Fruit fly (Drosophila melanogaster) whole organism, embryonic: ENCODE data around the gene ND-13A.

Source experiments
- Ada2b ChIP-seq: fragments of 200-800 bp; sonication (Bioruptor generic); IDR thresholded peaks from 2 replicates; pipeline ENCODE4 v1.3.6; 2022; ENCODE audit warnings: missing biosample characterization, missing genetic modification characterization
- Antp ChIP-seq: fragments of 200-800 bp; sonication (Bioruptor generic); optimal IDR thresholded peaks from 3 replicates; lab custom pipeline; 2016; ENCODE audit warnings: missing biosample characterization, missing genetic modification characterization
- Atf-2 ChIP-seq: fragments of 200-800 bp; sonication (Bioruptor generic); optimal IDR thresholded peaks from 2 replicates; lab custom pipeline; 2016; ENCODE audit warnings: missing biosample characterization, missing genetic modification characterization
- CG10565 ChIP-seq: fragments of 200-800 bp; sonication (Bioruptor generic); optimal IDR thresholded peaks from 3 replicates; lab custom pipeline; 2016; ENCODE audit warnings: missing biosample characterization, mild to moderate bottlenecking, missing genetic modification characterization
- CG10959 ChIP-seq: fragments of 200-800 bp; sonication (Bioruptor generic); IDR thresholded peaks from 2 replicates; pipeline ENCODE4 v1.3.6; 2022; ENCODE audit warnings: missing biosample characterization, missing genetic modification characterization
- CG12219 ChIP-seq: fragments of 200-800 bp; sonication (Bioruptor generic); optimal IDR thresholded peaks from 3 replicates; lab custom pipeline; 2018; ENCODE audit warnings: missing biosample characterization, mild to moderate bottlenecking, missing genetic modification characterization
- CG12942 ChIP-seq: fragments of 200-800 bp; sonication (Bioruptor generic); optimal IDR thresholded peaks from 3 replicates; lab custom pipeline; 2016; ENCODE audit warnings: missing biosample characterization, missing genetic modification characterization
- CG13424 ChIP-seq: fragments of 200-800 bp; sonication (Bioruptor generic); optimal IDR thresholded peaks from 2 replicates; lab custom pipeline; 2019; ENCODE audit warnings: missing biosample characterization, mild to moderate bottlenecking, missing genetic modification characterization, moderate library complexity
- CG14050 ChIP-seq: fragments of 200-800 bp; sonication (Bioruptor generic); IDR thresholded peaks from 3 replicates; pipeline ENCODE4 v1.3.6; 2022; ENCODE audit warnings: missing biosample characterization, missing genetic modification characterization
- CG15269 ChIP-seq: fragments of 200-800 bp; sonication (Bioruptor generic); optimal IDR thresholded peaks from 2 replicates; lab custom pipeline; 2018; ENCODE audit warnings: missing biosample characterization, mild to moderate bottlenecking, missing genetic modification characterization, moderate library complexity
- CG17186 ChIP-seq: fragments of 200-800 bp; sonication (Bioruptor generic); optimal IDR thresholded peaks from 3 replicates; lab custom pipeline; 2017; ENCODE audit warnings: missing biosample characterization, missing genetic modification reagents, missing genetic modification characterization
- CG18599 ChIP-seq: fragments of 200-800 bp; sonication (Bioruptor generic); optimal IDR thresholded peaks from 3 replicates; lab custom pipeline; 2017; ENCODE audit warnings: missing biosample characterization, missing genetic modification characterization, mild to moderate bottlenecking, moderate library complexity, missing genetic modification reagents
- CG31365 ChIP-seq: fragments of 200-800 bp; sonication (Bioruptor generic); optimal IDR thresholded peaks from 2 replicates; lab custom pipeline; 2018; ENCODE audit warnings: missing biosample characterization, mild to moderate bottlenecking, missing genetic modification characterization
- CG34422 ChIP-seq: fragments of 200-800 bp; sonication (Bioruptor generic); IDR thresholded peaks from 3 replicates; pipeline ENCODE4 v1.3.6; 2022; ENCODE audit warnings: missing biosample characterization, missing genetic modification characterization
- CG42726 ChIP-seq: fragments of 200-800 bp; sonication (Bioruptor generic); IDR thresholded peaks from 2 replicates; pipeline ENCODE4 v1.3.6; 2022; ENCODE audit warnings: missing biosample characterization, missing genetic modification characterization; ENCODE audit not compliant: partially characterized antibody
- CG4424 ChIP-seq: fragments of 200-800 bp; sonication (Bioruptor generic); optimal IDR thresholded peaks from 3 replicates; lab custom pipeline; 2016; ENCODE audit warnings: missing biosample characterization, missing genetic modification characterization
- CG8478 ChIP-seq: fragments of >200 bp; optimal IDR thresholded peaks from 2 replicates; lab custom pipeline; 2018
- CG8924 ChIP-seq: fragments of 200-800 bp; optimal IDR thresholded peaks from 3 replicates; lab custom pipeline; 2019; ENCODE audit warnings: missing biosample characterization, mild to moderate bottlenecking, missing genetic modification characterization, moderate library complexity
- E2f1 ChIP-seq: fragments of 200-800 bp; sonication (Bioruptor generic); IDR thresholded peaks from 2 replicates; pipeline ENCODE4 v1.3.6; 2022; ENCODE audit warnings: missing biosample characterization, missing genetic modification characterization
- Ets65A ChIP-seq: fragments of 200-800 bp; sonication (Bioruptor generic); peaks from one replicate; lab custom pipeline; 2016; ENCODE audit warnings: missing biosample characterization, missing genetic modification characterization
- HLHmδ ChIP-seq: fragments of 200-800 bp; sonication (Bioruptor generic); optimal IDR thresholded peaks from 2 replicates; lab custom pipeline; 2018; ENCODE audit warnings: missing biosample characterization, mild to moderate bottlenecking, missing genetic modification characterization, moderate library complexity
- Hand ChIP-seq: fragments of 200-800 bp; sonication (Bioruptor generic); optimal IDR thresholded peaks from 2 replicates; lab custom pipeline; 2017; ENCODE audit warnings: mild to moderate bottlenecking, missing biosample characterization, missing genetic modification reagents, missing genetic modification characterization
- Hey ChIP-seq: fragments of 200-800 bp; sonication (Bioruptor generic); optimal IDR thresholded peaks from 3 replicates; lab custom pipeline; 2018; ENCODE audit warnings: missing biosample characterization, mild to moderate bottlenecking, missing genetic modification characterization
- HmgZ ChIP-seq: fragments of 200-800 bp; sonication (Bioruptor generic); optimal IDR thresholded peaks from 2 replicates; lab custom pipeline; 2018; ENCODE audit warnings: missing biosample characterization, mild to moderate bottlenecking, missing genetic modification characterization
- Hmr ChIP-seq: fragments of 200-800 bp; sonication (Bioruptor generic); optimal IDR thresholded peaks from 3 replicates; lab custom pipeline; 2017; ENCODE audit warnings: mild to moderate bottlenecking, missing biosample characterization, missing genetic modification reagents, missing genetic modification characterization
- Hmx ChIP-seq: fragments of 200-800 bp; sonication (Bioruptor generic); optimal IDR thresholded peaks from 2 replicates; lab custom pipeline; 2016; ENCODE audit warnings: missing biosample characterization, missing genetic modification characterization
- Jarid2 ChIP-seq: fragments of 200-800 bp; sonication (Bioruptor generic); optimal IDR thresholded peaks from 3 replicates; lab custom pipeline; 2017; ENCODE audit warnings: mild to moderate bottlenecking, missing biosample characterization, missing genetic modification reagents, missing genetic modification characterization
- NC2α ChIP-seq: fragments of 200-800 bp; sonication (Bioruptor generic); optimal IDR thresholded peaks from 2 replicates; lab custom pipeline; 2016; ENCODE audit warnings: missing biosample characterization, missing genetic modification characterization
- NfI ChIP-seq: fragments of 200-800 bp; sonication (Bioruptor generic); optimal IDR thresholded peaks from 3 replicates; lab custom pipeline; 2018; ENCODE audit warnings: missing biosample characterization, mild to moderate bottlenecking, missing genetic modification characterization, moderate library complexity
- Vsx1 ChIP-seq: fragments of 200-800 bp; sonication (Bioruptor generic); optimal IDR thresholded peaks from 2 replicates; lab custom pipeline; 2017; ENCODE audit warnings: missing biosample characterization, mild to moderate bottlenecking, missing genetic modification characterization, missing genetic modification reagents
- aop ChIP-seq: fragments of 200-800 bp; sonication (Bioruptor generic); IDR thresholded peaks from 2 replicates; pipeline ENCODE4 v1.3.6; 2022; ENCODE audit warnings: missing biosample characterization, missing genetic modification characterization
- disco-r ChIP-seq: fragments of 200-800 bp; sonication (Bioruptor generic); optimal IDR thresholded peaks from 2 replicates; lab custom pipeline; 2016; ENCODE audit warnings: missing biosample characterization, missing genetic modification characterization
- ewg ChIP-seq: fragments of 200-800 bp; sonication (Bioruptor generic); optimal IDR thresholded peaks from 3 replicates; lab custom pipeline; 2017; ENCODE audit warnings: mild to moderate bottlenecking, missing biosample characterization, missing genetic modification reagents, missing genetic modification characterization
- ftz-f1 ChIP-seq: fragments of 200-800 bp; sonication (Bioruptor generic); optimal IDR thresholded peaks from 2 replicates; lab custom pipeline; 2016; ENCODE audit warnings: missing biosample characterization, missing genetic modification characterization
- fu2 ChIP-seq: fragments of 200-800 bp; sonication (Bioruptor generic); optimal IDR thresholded peaks from 2 replicates; lab custom pipeline; 2016; ENCODE audit warnings: missing biosample characterization, missing genetic modification characterization
- gce ChIP-seq: fragments of 200-800 bp; sonication (Bioruptor generic); IDR thresholded peaks from 3 replicates; pipeline ENCODE4 v1.3.6; 2022; ENCODE audit warnings: missing biosample characterization, missing genetic modification characterization
- h ChIP-seq: fragments of >200 bp; optimal IDR thresholded peaks from 2 replicates; lab custom pipeline; 2017
- kah ChIP-seq: fragments of 200-800 bp; sonication (Bioruptor generic); optimal IDR thresholded peaks from 2 replicates; lab custom pipeline; 2018; ENCODE audit warnings: missing biosample characterization, mild to moderate bottlenecking, missing genetic modification characterization
- kay ChIP-seq: fragments of 200-800 bp; sonication (Bioruptor generic); optimal IDR thresholded peaks from 2 replicates; lab custom pipeline; 2016; ENCODE audit warnings: missing biosample characterization, missing genetic modification characterization
- knrl ChIP-seq: fragments of 200-800 bp; sonication (Bioruptor generic); IDR thresholded peaks from 3 replicates; pipeline ENCODE4 v1.3.6; 2022; ENCODE audit warnings: missing biosample characterization, missing genetic modification characterization; ENCODE audit not compliant: partially characterized antibody
- lov ChIP-seq, 2 experiments: fragments of 200-800 bp in 1 of 2; fragments of >200 bp in 1 of 2; sonication (Bioruptor generic) in 1 of 2; IDR thresholded peaks in 1 of 2; optimal IDR thresholded peaks in 1 of 2; 2 replicates in 1 of 2; 3 replicates in 1 of 2; pipeline versions ENCODE4 v1.3.6 to Lab custom; 2017 to 2022; ENCODE audit warnings: missing biosample characterization in 1 of 2, missing genetic modification characterization in 1 of 2
- pb ChIP-seq: fragments of 200-800 bp; sonication (Bioruptor generic); optimal IDR thresholded peaks from 3 replicates; lab custom pipeline; 2016; ENCODE audit warnings: missing biosample characterization, missing genetic modification characterization
- pho ChIP-seq: fragments of 200-800 bp; sonication (Bioruptor generic); optimal IDR thresholded peaks from 2 replicates; lab custom pipeline; 2016; ENCODE audit warnings: missing biosample characterization, missing genetic modification characterization
- pita ChIP-seq: fragments of 200-800 bp; sonication (Bioruptor generic); optimal IDR thresholded peaks from 2 replicates; lab custom pipeline; 2017; ENCODE audit warnings: missing biosample characterization, mild to moderate bottlenecking, missing genetic modification characterization
- pnt ChIP-seq: fragments of 200-800 bp; sonication (Bioruptor generic); optimal IDR thresholded peaks from 3 replicates; lab custom pipeline; 2016; ENCODE audit warnings: missing biosample characterization, missing genetic modification characterization
- slp2 ChIP-seq: fragments of 200-800 bp; sonication (Bioruptor generic); optimal IDR thresholded peaks from 2 replicates; lab custom pipeline; 2016; ENCODE audit warnings: missing biosample characterization, missing genetic modification characterization
- ssp ChIP-seq: fragments of 200-800 bp; sonication (Bioruptor generic); IDR thresholded peaks from 2 replicates; pipeline ENCODE4 v1.3.6; 2022; ENCODE audit warnings: missing biosample characterization, missing genetic modification characterization
- tio ChIP-seq: fragments of 200-800 bp; sonication (Bioruptor generic); optimal IDR thresholded peaks from 2 replicates; lab custom pipeline; 2017; ENCODE audit warnings: missing biosample characterization, missing genetic modification characterization, inconsistent platforms
- ttk ChIP-seq: fragments of 200-800 bp; sonication (Bioruptor generic); IDR thresholded peaks from 2 replicates; pipeline ENCODE4 v2.1.2; 2022; ENCODE audit warnings: missing biosample characterization, missing genetic modification characterization

Gene ND-13A

DNA sequence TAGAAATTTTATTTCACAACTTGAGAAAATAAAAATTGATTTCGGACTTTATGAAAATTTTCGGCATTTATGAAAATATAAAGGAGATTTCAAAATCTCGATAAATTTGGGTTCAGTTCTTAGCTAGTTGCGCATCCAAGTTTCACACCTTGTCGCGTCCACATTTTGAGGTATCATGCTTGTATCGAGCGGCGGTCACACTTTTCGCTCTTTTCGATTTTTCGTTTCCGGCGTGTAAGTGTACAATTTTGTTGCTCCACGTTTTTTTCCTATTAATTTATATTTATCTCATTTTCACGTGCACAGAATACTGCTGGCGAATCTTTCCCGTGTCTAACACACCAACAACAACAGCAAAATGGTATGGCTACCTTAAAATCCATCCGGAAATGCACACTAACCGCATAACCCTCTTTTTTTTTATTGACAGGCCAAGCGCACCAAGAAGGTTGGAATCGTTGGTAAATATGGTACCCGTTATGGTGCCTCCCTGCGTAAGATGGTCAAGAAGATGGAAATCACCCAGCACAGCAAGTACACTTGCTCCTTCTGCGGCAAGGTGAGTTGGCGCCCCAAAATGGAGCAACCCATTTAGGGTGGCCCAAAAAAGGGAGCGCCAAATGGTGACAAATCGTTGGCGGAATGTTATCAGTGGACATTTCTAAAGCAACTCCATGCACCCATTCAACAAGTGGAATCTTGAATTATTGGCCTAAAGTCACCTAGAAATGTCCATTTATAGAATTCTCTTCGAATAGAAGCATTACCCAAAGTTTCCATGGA, 29.1 kb downstream of the ND-13A start, which contains the start of gene RpL37A (continued):
- TF ChIP-seq lov (optimal IDR thresholded peaks at IDR 0.05; lab: Kevin White, UChicago), result no peak
- peak; percentile 88 for TF ChIP-seq lov (GFP tag; IDR thresholded peaks at IDR 0.05; lab: Robert Waterston, UW)
- peak; percentile 77 for TF ChIP-seq CG12219 (GFP tag; lab: Kevin White, UChicago)
- TF ChIP-seq Ada2b (GFP tag; lab: Robert Waterston, UW), result peak; percentile 43; the same call in 1 of the 2 replicates
- peak; percentile 13 for TF ChIP-seq Hmx (GFP tag; lab: Kevin White, UChicago)
- TF ChIP-seq CG13424, result peak; percentile 28
- peak; percentile 84; the same call in 2 of the 3 replicates for TF ChIP-seq CG34422 (GFP tag; lab: Robert Waterston, UW)
- TF ChIP-seq CG10959 (GFP tag; lab: Robert Waterston, UW), result no peak
- peak; percentile 88 for TF ChIP-seq CG18599 (GFP tag; lab: Kevin White, UChicago)
- TF ChIP-seq CG12942 (GFP tag; lab: Kevin White, UChicago), result peak; percentile 48
- peak; percentile 24 for TF ChIP-seq Hand (GFP tag; lab: Kevin White, UChicago)
- peak; percentile 73 for TF ChIP-seq NC2α (GFP tag; lab: Kevin White, UChicago)
- TF ChIP-seq Ets65A, result peak; percentile 98
- TF ChIP-seq fu2, result peak; percentile 62
- TF ChIP-seq slp2 (GFP tag; lab: Kevin White, UChicago), result peak; percentile 83
- TF ChIP-seq Atf-2 (GFP tag; lab: Kevin White, UChicago), result peak; percentile 63
- peak; percentile 76 for TF ChIP-seq CG4424 (GFP tag; lab: Kevin White, UChicago)
- TF ChIP-seq Jarid2 (GFP tag; lab: Kevin White, UChicago), result peak; percentile 80
- no peak for TF ChIP-seq aop
- peak; percentile 76 for TF ChIP-seq kah (GFP tag; lab: Kevin White, UChicago)
- TF ChIP-seq HLHmδ (GFP tag; lab: Kevin White, UChicago), result peak; percentile 88
- TF ChIP-seq knrl (GFP tag; lab: Robert Waterston, UW), result peak; percentile 24; the same call in 1 of the 3 replicates
- peak; percentile 91 for TF ChIP-seq NfI (GFP tag; lab: Kevin White, UChicago)
- peak; percentile 75 for TF ChIP-seq ewg (GFP tag; lab: Kevin White, UChicago)
- peak; percentile 28 for TF ChIP-seq tio (GFP tag; lab: Kevin White, UChicago)
- TF ChIP-seq disco-r, result peak; percentile 72
- TF ChIP-seq kay (GFP tag; lab: Kevin White, UChicago), result no peak
- no peak for TF ChIP-seq CG8478 (lab: Kevin White, UChicago)
- peak; percentile 86 for TF ChIP-seq Vsx1 (GFP tag; lab: Kevin White, UChicago)
- TF ChIP-seq CG10565 (GFP tag; lab: Kevin White, UChicago), result peak; percentile 53
- peak; percentile 7; the same call in 1 of the 2 replicates for TF ChIP-seq ssp (GFP tag; lab: Robert Waterston, UW)
- peak; percentile 83 for TF ChIP-seq pho (GFP tag; lab: Kevin White, UChicago)
- peak; percentile 83 for TF ChIP-seq pita (GFP tag; lab: Kevin White, UChicago)
- peak; percentile 65 for TF ChIP-seq CG42726 (GFP tag; lab: Robert Waterston, UW)
- peak; percentile 60 for TF ChIP-seq Antp (GFP tag; lab: Kevin White, UChicago)
- peak; percentile 78; the same call in 2 of the 3 replicates for TF ChIP-seq gce (GFP tag; lab: Robert Waterston, UW)
- TF ChIP-seq CG31365 (tag; lab: Kevin White, UChicago), result peak; percentile 79
- TF ChIP-seq Hey, result no peak
- peak; percentile 90 for TF ChIP-seq HmgZ (tag; lab: Kevin White, UChicago)
- no peak for TF ChIP-seq h
- TF ChIP-seq CG14050 (GFP tag; lab: Robert Waterston, UW), result peak; percentile 69; the same call in 2 of the 3 replicates
- TF ChIP-seq CG15269 (tag; lab: Kevin White, UChicago), result peak; percentile 57
- TF ChIP-seq Hmr (GFP tag; lab: Kevin White, UChicago), result peak; percentile 88
- peak; percentile 79 for TF ChIP-seq pb
- TF ChIP-seq pnt (GFP tag; lab: Kevin White, UChicago), result no peak
- peak; percentile 57 for TF ChIP-seq ttk (GFP tag; lab: Robert Waterston, UW)
- TF ChIP-seq ftz-f1, result peak; percentile 30
- TF ChIP-seq E2f1 (GFP tag; lab: Robert Waterston, UW), result peak; percentile 68
- TF ChIP-seq CG17186 (GFP tag; lab: Kevin White, UChicago), result peak; percentile 92
- peak; percentile 69 for TF ChIP-seq CG8924
